Worm (Caenorhabditis elegans) whole organism, L1 larva: ENCODE results near the gene stg-2.

Experiments
- nhr-12 ChIP-seq: sonication (generic microtip); optimal IDR thresholded peaks from 2 replicates; lab custom pipeline; 2017; ENCODE audit warnings: missing biosample characterization, missing genetic modification characterization
- nhr-77 ChIP-seq: fragments of 150-350 bp; optimal IDR thresholded peaks from 2 replicates; lab custom pipeline; 2014; ENCODE audit warnings: missing biosample characterization, missing genetic modification characterization

DNA sequence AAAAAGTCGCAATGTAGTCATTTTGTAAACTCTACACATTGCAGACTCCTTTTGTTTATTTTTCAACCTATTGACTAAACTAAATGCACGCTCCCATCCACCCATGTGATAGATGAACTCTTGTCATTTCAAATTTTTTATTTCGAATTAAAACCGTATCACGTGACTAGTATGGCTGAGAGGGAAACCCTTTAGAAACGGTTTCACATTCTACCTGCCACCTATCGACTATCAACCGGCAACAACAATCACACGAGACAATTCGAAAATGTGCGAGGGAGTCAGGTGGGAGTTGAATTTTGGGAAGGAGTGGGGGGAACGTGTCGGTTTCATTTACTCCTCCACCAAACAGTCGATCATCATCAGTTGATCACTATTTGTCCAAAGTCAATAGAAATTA is 30.8 kb upstream of the stg-2 start:
- TF ChIP-seq nhr-12 (tag; lab: Kevin White, UChicago), result no peak
- TF ChIP-seq nhr-77, result no peak
